Worm (Caenorhabditis elegans): ENCODE results near the gene K08B12.1.
A peak's percentile ranks its signal among the peaks of the same experiment; 100 is the strongest.

Gene K08B12.1

DNA sequence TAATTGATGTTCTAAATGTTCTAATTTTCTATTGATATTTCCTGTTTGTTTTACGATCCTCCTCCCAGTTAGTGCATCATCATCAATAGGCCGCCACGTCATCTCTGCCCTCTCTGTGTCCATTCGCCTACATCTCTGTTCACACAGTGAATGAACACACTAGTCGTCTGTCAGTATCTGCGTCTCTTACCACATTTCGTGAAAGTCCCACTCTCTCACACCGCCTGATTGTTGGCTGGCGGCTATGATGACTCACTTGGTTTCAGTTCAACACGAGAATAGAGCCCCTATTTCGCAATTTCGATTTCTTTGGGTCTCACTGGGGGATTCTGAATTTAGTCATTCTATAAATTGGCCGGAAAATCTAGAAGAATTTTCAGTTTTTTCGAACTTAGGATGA is 45.3 kb upstream of the K08B12.1 start (continued):
- no peak for TF ChIP-seq ceh-91 (GFP tag; IDR thresholded peaks at IDR 0.05)
- TF ChIP-seq xnd-1 (tag; optimal IDR thresholded peaks at IDR 0.05), result no peak
- 0 out of 2 replicates have a peak, but pooled peaks have one; percentile 31 for TF ChIP-seq K11D2.4 (GFP tag; IDR thresholded peaks at IDR 0.05)
- TF ChIP-seq akir-1 (GFP tag; optimal IDR thresholded peaks at IDR 0.05), result no peak
- no peak for TF ChIP-seq lin-54 (GFP tag; optimal IDR thresholded peaks at IDR 0.05)
- TF ChIP-seq egl-18 (GFP tag; IDR thresholded peaks at IDR 0.05), result no peak
- TF ChIP-seq ceh-100 (GFP tag; IDR thresholded peaks at IDR 0.05), result no peak
- TF ChIP-seq let-607 (tag; optimal IDR thresholded peaks at IDR 0.05), result peak in 1 of 2 experiments; percentile 72
- TF ChIP-seq D2030.7 (GFP tag; IDR thresholded peaks at IDR 0.05), result no peak
- no peak for TF ChIP-seq madf-8 (GFP tag; conservative IDR thresholded peaks at IDR 0.05)
- TF ChIP-seq nfyb-1 (GFP tag; IDR thresholded peaks at IDR 0.05), result 0 out of 2 replicates have a peak, but pooled peaks have one; percentile 55
- TF ChIP-seq attf-6 (GFP tag; IDR thresholded peaks at IDR 0.05), result no peak
- no peak for TF ChIP-seq pbrm-1 (GFP tag; IDR thresholded peaks at IDR 0.05)
- TF ChIP-seq ccch-3 (GFP tag; optimal IDR thresholded peaks at IDR 0.05), result no peak
- TF ChIP-seq ceh-40 (GFP tag; IDR thresholded peaks at IDR 0.05), result no peak
- TF ChIP-seq F57C9.4 (tag; optimal IDR thresholded peaks at IDR 0.05), result no peak
- no peak for TF ChIP-seq B0261.1 (tag; optimal IDR thresholded peaks at IDR 0.05)
- no peak for TF ChIP-seq mxl-1 (tag; optimal IDR thresholded peaks at IDR 0.05)
- no peak for TF ChIP-seq dox-1 (GFP tag; IDR thresholded peaks at IDR 0.05)
- TF ChIP-seq hmg-1.2 (GFP tag; IDR thresholded peaks at IDR 0.05), result peak; percentile 79; the same call in 1 of the 2 replicates
- TF ChIP-seq lsy-27 (tag; optimal IDR thresholded peaks at IDR 0.05; ENCODE audit: borderline replicate concordance, insufficient read depth), result no peak
- TF ChIP-seq ceh-27 (GFP tag; optimal IDR thresholded peaks at IDR 0.05), result peak; percentile 21
- no peak for TF ChIP-seq F33H1.4 (GFP tag; IDR thresholded peaks at IDR 0.05)
- no peak for TF ChIP-seq fkh-3 (tag; optimal IDR thresholded peaks at IDR 0.05)
- TF ChIP-seq mel-28 (tag; optimal IDR thresholded peaks at IDR 0.05; ENCODE audit: borderline replicate concordance), result no peak
- TF ChIP-seq sptf-2 (GFP tag; optimal IDR thresholded peaks at IDR 0.05), result no peak
- TF ChIP-seq F37B4.10 (GFP tag; IDR thresholded peaks at IDR 0.05), result no peak
- peak; percentile 96 for TF ChIP-seq cebp-1 (GFP tag; IDR thresholded peaks at IDR 0.05)
- peak; percentile 99 for TF ChIP-seq cebp-1 (tag; optimal IDR thresholded peaks at IDR 0.05)
- peak; percentile 16 for TF ChIP-seq tbp1 (GFP tag; optimal IDR thresholded peaks at IDR 0.05)
- TF ChIP-seq egl-44 (GFP tag; IDR thresholded peaks at IDR 0.05), result no peak
- TF ChIP-seq zfh-2 (GFP tag; conservative IDR thresholded peaks at IDR 0.05), result peak; percentile 79
- TF ChIP-seq gei-17 (GFP tag; optimal IDR thresholded peaks at IDR 0.05), result no peak
- TF ChIP-seq nfya-2 (GFP tag; IDR thresholded peaks at IDR 0.05), result no peak
- TF ChIP-seq ekl-4 (GFP tag; IDR thresholded peaks at IDR 0.05), result no peak
- no peak for TF ChIP-seq F10E7.11 (tag; optimal IDR thresholded peaks at IDR 0.05)
- peak; percentile 52 for TF ChIP-seq pha-4 (tag; optimal IDR thresholded peaks at IDR 0.05)
- TF ChIP-seq madf-3 (GFP tag; IDR thresholded peaks at IDR 0.05), result no peak
- no peak for TF ChIP-seq bed-2 (GFP tag; IDR thresholded peaks at IDR 0.05)
- no peak for TF ChIP-seq repo-1 (tag; optimal IDR thresholded peaks at IDR 0.05)
- TF ChIP-seq mes-4 (tag; optimal IDR thresholded peaks at IDR 0.05), result no peak
- peak; percentile 47 for TF ChIP-seq chd-7 (tag; optimal IDR thresholded peaks at IDR 0.05)
- no peak for TF ChIP-seq Y56A3A.18 (GFP tag; IDR thresholded peaks at IDR 0.05)
- TF ChIP-seq sdz-38 (tag; optimal IDR thresholded peaks at IDR 0.05), result no peak
- peak in 1 of 3 experiments; percentile 8 for TF ChIP-seq lin-35 (GFP tag; optimal IDR thresholded peaks at IDR 0.05)
- no peak for TF ChIP-seq rpc-1 (optimal IDR thresholded peaks at IDR 0.05)
- TF ChIP-seq rpc-1 (tag; optimal IDR thresholded peaks at IDR 0.05), result no peak
- no peak for TF ChIP-seq attf-3 (GFP tag; conservative IDR thresholded peaks at IDR 0.05)
- no peak for TF ChIP-seq lir-1 (GFP tag; conservative IDR thresholded peaks at IDR 0.05)
- TF ChIP-seq zim-3 (tag; optimal IDR thresholded peaks at IDR 0.05), result no peak
